Worm (Caenorhabditis elegans) whole organism, L3 larva: ENCODE measurements around the gene F46B6.6.

Experiments used
- R02D3.7 ChIP-seq: fragments of 150-350 bp; optimal IDR thresholded peaks from 2 replicates; lab custom pipeline; 2014; ENCODE audit warnings: missing biosample characterization, missing genetic modification characterization
- ZK546.5 ChIP-seq: sonication (generic microtip); optimal IDR thresholded peaks from 2 replicates; lab custom pipeline; 2017; ENCODE audit warnings: missing biosample characterization, missing genetic modification characterization
- ama-1 ChIP-seq: fragments of 150-350 bp; optimal IDR thresholded peaks from 2 replicates; lab custom pipeline; 2018
- jun-1 ChIP-seq: fragments of 150-350 bp; optimal IDR thresholded peaks from 2 replicates; lab custom pipeline; 2014; ENCODE audit warnings: missing biosample characterization, missing genetic modification reagents, missing genetic modification characterization
- nhr-77 ChIP-seq: fragments of 150-350 bp; optimal IDR thresholded peaks from 2 replicates; lab custom pipeline; 2014; ENCODE audit warnings: missing biosample characterization, missing genetic modification characterization
- pha-4 ChIP-seq: fragments of 150-350 bp; optimal IDR thresholded peaks from 2 replicates; lab custom pipeline; 2014; ENCODE audit warnings: missing biosample characterization, missing genetic modification reagents, missing genetic modification characterization
- sea-2 ChIP-seq: fragments of 150-350 bp; sonication (generic microtip); optimal IDR thresholded peaks from 4 replicates; lab custom pipeline; 2014; ENCODE audit warnings: missing biosample characterization, missing genetic modification reagents, missing genetic modification characterization
- snpc-4 ChIP-seq: fragments of 150-350 bp; optimal IDR thresholded peaks from 2 replicates; lab custom pipeline; 2014; ENCODE audit warnings: missing biosample characterization, missing genetic modification characterization
- unc-39 ChIP-seq: sonication (generic microtip); optimal IDR thresholded peaks from 4 replicates; lab custom pipeline; 2017; ENCODE audit warnings: missing biosample characterization, missing genetic modification characterization
- unc-62 ChIP-seq: fragments of 150-350 bp; sonication (generic microtip); optimal IDR thresholded peaks from 4 replicates; lab custom pipeline; 2014; ENCODE audit warnings: missing biosample characterization, missing genetic modification reagents, missing genetic modification characterization

- TF ChIP-seq unc-62 (GFP tag; lab: Kevin White, UChicago): no peak
- no peak for TF ChIP-seq ama-1 (lab: Kevin White, UChicago)
- no peak for TF ChIP-seq snpc-4
- no peak for TF ChIP-seq ZK546.5 (tag; lab: Kevin White, UChicago)
- TF ChIP-seq sea-2 (GFP tag; lab: Kevin White, UChicago): no peak
- TF ChIP-seq jun-1 (tag; lab: Kevin White, UChicago): no peak
- no peak for TF ChIP-seq R02D3.7 (tag; lab: Kevin White, UChicago)
- TF ChIP-seq pha-4 (tag; lab: Kevin White, UChicago): no peak
- TF ChIP-seq nhr-77: no peak
- no peak for TF ChIP-seq unc-39 (tag; lab: Kevin White, UChicago)
Measured at ce11 chrV:9763759-9764158, 22.9 kb downstream of the F46B6.6 start.
